Worm (Caenorhabditis elegans) whole organism, young adult: ENCODE measurements around the gene T16H12.2.

ENCODE experiments used
- B0336.3 ChIP-seq: fragments of 200-800 bp; sonication (Bioruptor generic); IDR thresholded peaks from 2 replicates; pipeline ENCODE4 v1.3.6; 2022; ENCODE audit warnings: missing genetic modification characterization, missing compliant biosample characterization
- C06A6.2 ChIP-seq: fragments of 200-800 bp; sonication (Bioruptor generic); conservative IDR thresholded peaks from 2 replicates; pipeline ENCODE4 v1.3.6; 2022; ENCODE audit warnings: missing genetic modification characterization, missing compliant biosample characterization
- F10E7.11 ChIP-seq: sonication (generic microtip); optimal IDR thresholded peaks from 2 replicates; lab custom pipeline; 2017; ENCODE audit warnings: mild to moderate bottlenecking, missing genetic modification characterization, moderate library complexity, missing compliant biosample characterization
- F33H1.4 ChIP-seq: fragments of 200-800 bp; sonication (Bioruptor generic); IDR thresholded peaks from 2 replicates; pipeline ENCODE4 v1.3.6; 2022; ENCODE audit warnings: missing genetic modification reagents, missing genetic modification characterization, missing compliant biosample characterization
- F37B4.10 ChIP-seq: fragments of 200-800 bp; sonication (Bioruptor generic); IDR thresholded peaks from 2 replicates; pipeline ENCODE4 v1.3.6; 2022; ENCODE audit warnings: missing genetic modification characterization, missing compliant biosample characterization
- Y67H2A.10 ChIP-seq: fragments of 200-800 bp; sonication (Bioruptor generic); conservative IDR thresholded peaks from 2 replicates; pipeline ENCODE4 v1.3.6; 2022; ENCODE audit warnings: missing genetic modification reagents, missing genetic modification characterization, missing compliant biosample characterization
- Y79H2A.3 ChIP-seq: fragments of 200-800 bp; sonication (Bioruptor generic); conservative IDR thresholded peaks from 2 replicates; pipeline ENCODE4 v1.3.6; 2022; ENCODE audit warnings: missing genetic modification reagents, missing genetic modification characterization, missing compliant biosample characterization
- ZK185.1 ChIP-seq: sonication (generic microtip); optimal IDR thresholded peaks from 2 replicates; lab custom pipeline; 2016; ENCODE audit warnings: mild to moderate bottlenecking, missing genetic modification characterization, missing compliant biosample characterization; ENCODE audit not compliant: poor library complexity, severe bottlenecking
- bed-2 ChIP-seq: fragments of 200-800 bp; sonication (Bioruptor generic); IDR thresholded peaks from 2 replicates; pipeline ENCODE4 v1.3.6; 2022; ENCODE audit warnings: missing genetic modification reagents, missing genetic modification characterization, missing compliant biosample characterization
- ccch-3 ChIP-seq: fragments of 200-800 bp; sonication (Bioruptor generic); optimal IDR thresholded peaks from 2 replicates; lab custom pipeline; 2018; ENCODE audit warnings: mild to moderate bottlenecking, missing genetic modification characterization, missing compliant biosample characterization
- cebp-1 ChIP-seq, 2 experiments: fragments of 200-800 bp in 1 of 2; sonication (Bioruptor generic) in 1 of 2; sonication (generic microtip) in 1 of 2; IDR thresholded peaks in 1 of 2; optimal IDR thresholded peaks in 1 of 2; 2 replicates each; pipeline versions ENCODE4 v1.3.6 to Lab custom; 2017 to 2022; ENCODE audit warnings: missing compliant biosample characterization in 2 of 2, missing genetic modification characterization in 2 of 2, mild to moderate bottlenecking in 1 of 2, missing genetic modification reagents in 1 of 2, moderate library complexity in 1 of 2
- ceh-40 ChIP-seq: fragments of 200-800 bp; sonication (Bioruptor generic); IDR thresholded peaks from 2 replicates; pipeline ENCODE4 v1.3.6; 2022; ENCODE audit warnings: missing genetic modification characterization, missing compliant biosample characterization
- chd-7 ChIP-seq: sonication (generic microtip); optimal IDR thresholded peaks from 2 replicates; lab custom pipeline; 2016; ENCODE audit warnings: mild to moderate bottlenecking, missing genetic modification characterization, moderate library complexity, missing compliant biosample characterization
- dox-1 ChIP-seq: fragments of 200-800 bp; sonication (Bioruptor generic); IDR thresholded peaks from 2 replicates; pipeline ENCODE4 v1.3.6; 2022; ENCODE audit warnings: missing genetic modification reagents, missing genetic modification characterization, missing compliant biosample characterization
- dpl-1 ChIP-seq: fragments of 150-350 bp; optimal IDR thresholded peaks from 2 replicates; lab custom pipeline; 2014; ENCODE audit warnings: missing biosample characterization, missing genetic modification reagents, missing genetic modification characterization
- efl-1 ChIP-seq: fragments of 150-350 bp; optimal IDR thresholded peaks from 2 replicates; lab custom pipeline; 2014; ENCODE audit warnings: missing biosample characterization, missing genetic modification reagents, missing genetic modification characterization
- egrh-3 ChIP-seq: fragments of 200-800 bp; sonication (Bioruptor generic); IDR thresholded peaks from 2 replicates; pipeline ENCODE4 v1.3.6; 2022; ENCODE audit warnings: missing genetic modification reagents, missing genetic modification characterization, missing compliant biosample characterization
- ekl-4 ChIP-seq: fragments of 200-800 bp; sonication (Bioruptor generic); IDR thresholded peaks from 2 replicates; pipeline ENCODE4 v1.3.6; 2022; ENCODE audit warnings: missing genetic modification reagents, missing genetic modification characterization, missing compliant biosample characterization
- fkh-3 ChIP-seq: sonication (generic microtip); optimal IDR thresholded peaks from 2 replicates; lab custom pipeline; 2016; ENCODE audit warnings: mild to moderate bottlenecking, missing genetic modification characterization, missing compliant biosample characterization
- hlh-12 ChIP-seq: sonication (generic microtip); optimal IDR thresholded peaks from 2 replicates; lab custom pipeline; 2016; ENCODE audit warnings: missing genetic modification characterization, missing compliant biosample characterization
- hmg-1.2 ChIP-seq: fragments of 200-800 bp; sonication (Bioruptor generic); IDR thresholded peaks from 2 replicates; pipeline ENCODE4 v1.3.6; 2022; ENCODE audit warnings: missing genetic modification reagents, missing genetic modification characterization, missing compliant biosample characterization
- lin-26 ChIP-seq: fragments of 200-800 bp; sonication (Bioruptor generic); IDR thresholded peaks from 2 replicates; pipeline ENCODE4 v1.3.6; 2022; ENCODE audit warnings: missing genetic modification reagents, missing genetic modification characterization, missing compliant biosample characterization
- lin-35 ChIP-seq, 3 experiments: fragments of 150-350 bp in 2 of 3; sonication (generic microtip) in 1 of 3; optimal IDR thresholded peaks; 2 replicates each; lab custom pipeline; 2014 to 2018; ENCODE audit warnings: missing biosample characterization in 3 of 3, missing genetic modification characterization in 3 of 3, missing genetic modification reagents in 3 of 3
- lin-54 ChIP-seq: fragments of 200-800 bp; sonication (Bioruptor generic); optimal IDR thresholded peaks from 2 replicates; lab custom pipeline; 2018; ENCODE audit warnings: mild to moderate bottlenecking, missing genetic modification characterization, missing compliant biosample characterization
- lsl-1 ChIP-seq: fragments of 200-800 bp; sonication (Bioruptor generic); optimal IDR thresholded peaks from 2 replicates; lab custom pipeline; 2018; ENCODE audit warnings: mild to moderate bottlenecking, missing genetic modification characterization, moderate library complexity, missing compliant biosample characterization
- madf-10 ChIP-seq: sonication (generic microtip); optimal IDR thresholded peaks from 2 replicates; lab custom pipeline; 2016; ENCODE audit warnings: mild to moderate bottlenecking, missing genetic modification characterization, missing compliant biosample characterization
- madf-3 ChIP-seq: fragments of 200-800 bp; sonication (Bioruptor generic); IDR thresholded peaks from 2 replicates; pipeline ENCODE4 v1.3.6; 2022; ENCODE audit warnings: missing genetic modification reagents, missing genetic modification characterization, missing compliant biosample characterization
- madf-6 ChIP-seq: fragments of 200-800 bp; sonication (Bioruptor generic); IDR thresholded peaks from 2 replicates; pipeline ENCODE4 v1.3.6; 2022; ENCODE audit warnings: missing genetic modification reagents, missing genetic modification characterization, missing compliant biosample characterization
- nfya-1 ChIP-seq: sonication (generic microtip); optimal IDR thresholded peaks from 2 replicates; lab custom pipeline; 2017; ENCODE audit warnings: antibody characterized with exemption, missing compliant biosample characterization, missing genetic modification characterization, borderline replicate concordance; ENCODE audit not compliant: insufficient read depth
- nfyb-1 ChIP-seq: fragments of 200-800 bp; sonication (Bioruptor generic); IDR thresholded peaks from 2 replicates; pipeline ENCODE4 v1.3.6; 2022; ENCODE audit warnings: missing genetic modification reagents, missing genetic modification characterization, missing compliant biosample characterization
- nhr-120 ChIP-seq: fragments of 200-800 bp; sonication (Bioruptor generic); IDR thresholded peaks from 2 replicates; pipeline ENCODE4 v1.3.6; 2022; ENCODE audit warnings: missing genetic modification characterization, missing compliant biosample characterization
- nhr-90 ChIP-seq: sonication (generic microtip); optimal IDR thresholded peaks from 2 replicates; lab custom pipeline; 2016; ENCODE audit warnings: missing genotype, mild to moderate bottlenecking, missing genetic modification characterization, missing compliant biosample characterization
- snpc-3.4 ChIP-seq: sonication (generic microtip); optimal IDR thresholded peaks from 2 replicates; lab custom pipeline; 2017; ENCODE audit warnings: missing genetic modification characterization, mild to moderate bottlenecking, missing compliant biosample characterization, antibody characterized with exemption, moderate library complexity, missing genotype, missing genetic modification reagents
- snpc-4 ChIP-seq, 5 experiments: fragments of 150-350 bp in 1 of 5; sonication (generic microtip) in 4 of 5; optimal IDR thresholded peaks; 2 replicates each; lab custom pipeline; 2014 to 2018; ENCODE audit warnings: missing genetic modification characterization in 5 of 5, missing biosample characterization in 3 of 5, antibody characterized with exemption in 2 of 5, mild to moderate bottlenecking in 2 of 5, missing compliant biosample characterization in 2 of 5, missing genotype in 2 of 5, moderate library complexity in 2 of 5, missing genetic modification reagents in 1 of 5
- somi-1 ChIP-seq: fragments of 200-800 bp; sonication (Bioruptor generic); optimal IDR thresholded peaks from 2 replicates; lab custom pipeline; 2018; ENCODE audit warnings: mild to moderate bottlenecking, missing genetic modification characterization, missing compliant biosample characterization
- zfh-2 ChIP-seq: fragments of 200-800 bp; sonication (Bioruptor generic); conservative IDR thresholded peaks from 2 replicates; pipeline ENCODE4 v1.3.6; 2022; ENCODE audit warnings: missing genetic modification reagents, missing genetic modification characterization, missing compliant biosample characterization
- ztf-18 ChIP-seq: sonication (generic microtip); optimal IDR thresholded peaks from 2 replicates; lab custom pipeline; 2016; ENCODE audit warnings: missing genotype, mild to moderate bottlenecking, missing genetic modification characterization, missing compliant biosample characterization

The T16H12.2 gene

DNA sequence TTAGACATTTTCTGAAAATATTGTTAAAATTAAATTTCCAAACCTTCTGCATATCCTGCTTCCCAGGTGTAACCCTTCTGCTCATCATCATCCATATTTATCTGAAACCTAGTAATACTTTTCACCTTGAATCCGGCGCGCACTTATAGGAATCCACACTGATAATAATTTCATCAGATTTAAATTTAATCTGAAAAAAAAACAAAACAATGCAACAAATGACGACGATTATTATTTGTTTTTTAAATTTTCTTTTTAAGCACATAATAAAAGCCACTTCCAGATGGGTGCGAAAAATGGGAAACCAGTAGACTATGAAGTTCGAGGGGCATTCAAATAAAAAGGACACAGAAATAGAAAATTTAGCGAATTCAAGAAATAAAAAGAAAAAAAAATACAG lies 4.6 kb downstream of the T16H12.2 start, which contains the start of gene gtf-2H2C:
Gene gtf-2H2C, minus strand, starts transcription at position 101 of the 400 bp plus-strand sequence.
- TF ChIP-seq fkh-3 (tag; lab: Kevin White, UChicago) (no peak), B0336.3 (GFP tag; lab: Robert Waterston, UW) (0 out of 2 replicates have a peak, but pooled peaks have one; percentile 9), snpc-3.4 (no peak), madf-6 (peak; percentile 44; the same call in 1 of the 2 replicates), Y79H2A.3 (0 out of 2 replicates have a peak, but pooled peaks have one; percentile 27), cebp-1 (GFP tag; IDR thresholded peaks at IDR 0.05; lab: Robert Waterston, UW) (no peak), cebp-1 (tag; optimal IDR thresholded peaks at IDR 0.05; lab: Kevin White, UChicago) (peak; percentile 18), Y67H2A.10 (GFP tag; lab: Robert Waterston, UW) (no peak)
- TF ChIP-seq, all 124 proteins: peak for 4

ce11 chrIII:10093093-10093492 lies 7.0 kb downstream of the T16H12.2 start:
- TF ChIP-seq nhr-90 (no peak), hmg-1.2 (GFP tag; lab: Robert Waterston, UW) (peak; percentile 12; the same call in 1 of the 2 replicates), efl-1 (peak; percentile 66), lin-54 (GFP tag; lab: Kevin White, UChicago) (peak; percentile 81), dpl-1 (GFP tag; lab: Kevin White, UChicago) (peak; percentile 57), C06A6.2 (GFP tag; lab: Robert Waterston, UW) (no peak), lsl-1 (peak; percentile 42), snpc-4 (GFP tag; optimal IDR thresholded peaks at IDR 0.05; lab: Kevin White, UChicago) (no peak), snpc-4 (tag; optimal IDR thresholded peaks at IDR 0.05; lab: Kevin White, UChicago) (peak in 1 of 4 experiments; percentile 6), hlh-12 (no peak), ccch-3 (no peak), lin-35 (GFP tag; optimal IDR thresholded peaks at IDR 0.05; lab: Kevin White, UChicago) (peak in 1 of 3 experiments; percentile 54), F33H1.4 (GFP tag; lab: Robert Waterston, UW) (0 out of 2 replicates have a peak, but pooled peaks have one; percentile 18), madf-6 (peak; percentile 37; the same call in 1 of the 2 replicates), nfyb-1 (GFP tag; lab: Robert Waterston, UW) (0 out of 2 replicates have a peak, but pooled peaks have one; percentile 35)
- TF ChIP-seq, all 124 proteins: peak for 10

- TF ChIP-seq madf-3 (GFP tag; lab: Robert Waterston, UW) (0 out of 2 replicates have a peak, but pooled peaks have one; percentile 51), ztf-18 (tag; lab: Kevin White, UChicago) (no peak), madf-6 (peak; percentile 52; the same call in 1 of the 2 replicates), egrh-3 (GFP tag; lab: Robert Waterston, UW) (peak; percentile 88), nfyb-1 (GFP tag; lab: Robert Waterston, UW) (peak; percentile 66; the same call in 1 of the 2 replicates), F10E7.11 (tag; lab: Kevin White, UChicago) (no peak), efl-1 (peak; percentile 35), nhr-120 (0 out of 2 replicates have a peak, but pooled peaks have one; percentile 57), dox-1 (peak; percentile 13; the same call in 1 of the 2 replicates), ZK185.1 (tag; lab: Kevin White, UChicago) (no peak), bed-2 (GFP tag; lab: Robert Waterston, UW) (0 out of 2 replicates have a peak, but pooled peaks have one; percentile 68), madf-10 (tag; lab: Kevin White, UChicago) (no peak), lin-26 (GFP tag; lab: Robert Waterston, UW) (0 out of 2 replicates have a peak, but pooled peaks have one; percentile 24), ekl-4 (0 out of 2 replicates have a peak, but pooled peaks have one; percentile 64), ceh-40 (GFP tag; lab: Robert Waterston, UW) (no peak), hmg-1.2 (GFP tag; lab: Robert Waterston, UW) (peak; percentile 31; the same call in 1 of the 2 replicates), nfya-1 (no peak), chd-7 (tag; lab: Kevin White, UChicago) (peak; percentile 23), zfh-2 (GFP tag; lab: Robert Waterston, UW) (peak; percentile 96), F37B4.10 (GFP tag; lab: Robert Waterston, UW) (no peak), cebp-1 (GFP tag; IDR thresholded peaks at IDR 0.05; lab: Robert Waterston, UW) (no peak), cebp-1 (tag; optimal IDR thresholded peaks at IDR 0.05; lab: Kevin White, UChicago) (peak; percentile 29), somi-1 (GFP tag; lab: Kevin White, UChicago) (no peak), lin-35 (GFP tag; optimal IDR thresholded peaks at IDR 0.05; lab: Kevin White, UChicago) (no peak)
Measured at ce11 chrIII:10094538-10094937, 8.5 kb downstream of the T16H12.2 start.
